Worm (Caenorhabditis elegans): ENCODE data around the gene utp-20.
A peak's percentile ranks its signal among the peaks of the same experiment; 100 is the strongest.

The utp-20 gene

ce11 chrII:6565077-6565476 is 28.9 kb downstream of the utp-20 start, which contains the start of gene mpz-3 (continued):
- TF ChIP-seq lin-38 (GFP tag; IDR thresholded peaks at IDR 0.05) (peak; percentile 69), R02D3.7 (tag; optimal IDR thresholded peaks at IDR 0.05) (no peak), ZK546.5 (tag; optimal IDR thresholded peaks at IDR 0.05) (no peak), aha-1 (tag) (peak; percentile 88), dmd-6 (GFP tag; IDR thresholded peaks at IDR 0.05) (no peak; the same call in 1 of the 2 replicates), hlh-30 (tag; optimal IDR thresholded peaks at IDR 0.05; ENCODE audit: insufficient read depth) (peak; percentile 26), nhr-25 (tag; optimal IDR thresholded peaks at IDR 0.05; ENCODE audit: borderline replicate concordance, insufficient read depth) (no peak), D1046.2 (GFP tag; IDR thresholded peaks at IDR 0.05) (no peak), dmd-8 (GFP tag; IDR thresholded peaks at IDR 0.05) (no peak), dve-1 (tag; optimal IDR thresholded peaks at IDR 0.05; ENCODE audit: insufficient read depth) (no peak), ama-1 (optimal IDR thresholded peaks at IDR 0.05) (no peak), aly-2 (tag; optimal IDR thresholded peaks at IDR 0.05) (no peak), F44E2.7 (GFP tag; IDR thresholded peaks at IDR 0.05) (peak; percentile 52; the same call in 1 of the 2 replicates), ztf-7 (tag; optimal IDR thresholded peaks at IDR 0.05) (peak; percentile 34), Y5F2A.4 (GFP tag; optimal IDR thresholded peaks at IDR 0.05) (no peak), unc-39 (tag; optimal IDR thresholded peaks at IDR 0.05) (no peak), lin-29 (GFP tag; IDR thresholded peaks at IDR 0.05) (no peak), Y75B8A.6 (GFP tag; IDR thresholded peaks at IDR 0.05) (no peak), tag-97 (GFP tag; IDR thresholded peaks at IDR 0.05) (no peak)

- no peak for TF ChIP-seq ces-1 (GFP tag; optimal IDR thresholded peaks at IDR 0.05)
- TF ChIP-seq lsy-2 (tag; optimal IDR thresholded peaks at IDR 0.05), result no peak
- TF ChIP-seq nhr-76 (tag; optimal IDR thresholded peaks at IDR 0.05), result no peak
- no peak for TF ChIP-seq ceh-28 (tag; optimal IDR thresholded peaks at IDR 0.05)
- TF ChIP-seq set-16 (GFP tag; IDR thresholded peaks at IDR 0.05), result no peak
- TF ChIP-seq snpc-1.2 (GFP tag; IDR thresholded peaks at IDR 0.05), result no peak
- TF ChIP-seq unc-130 (GFP tag; optimal IDR thresholded peaks at IDR 0.05), result no peak
- TF ChIP-seq hlh-30 (tag; optimal IDR thresholded peaks at IDR 0.05; ENCODE audit: insufficient read depth), result no peak
- no peak for TF ChIP-seq daf-19 (GFP tag; conservative IDR thresholded peaks at IDR 0.05)
- TF ChIP-seq T26A8.4 (GFP tag; IDR thresholded peaks at IDR 0.05), result no peak
- TF ChIP-seq egl-27 (tag; optimal IDR thresholded peaks at IDR 0.05), result no peak
- no peak for TF ChIP-seq pqm-1 (tag; optimal IDR thresholded peaks at IDR 0.05)
- no peak for TF ChIP-seq Y48G9A.11 (GFP tag; IDR thresholded peaks at IDR 0.05)
- TF ChIP-seq ztf-11 (tag; optimal IDR thresholded peaks at IDR 0.05), result no peak
Measured at ce11 chrII:6566628-6567180, 30.5 kb downstream of the utp-20 start, which contains the start of the genes F18C5.5 and F18C5.9. Gene F18C5.5, minus strand, starts transcription at chrII:6566728. Gene F18C5.9, plus strand, starts transcription at chrII:6567130.

- TF ChIP-seq ama-1 (optimal IDR thresholded peaks at IDR 0.05) (no peak), daf-12 (tag; optimal IDR thresholded peaks at IDR 0.05) (no peak), duxl-1 (tag; optimal IDR thresholded peaks at IDR 0.05; ENCODE audit: poor library complexity) (no peak), ztf-11 (tag; optimal IDR thresholded peaks at IDR 0.05) (no peak), ceh-62 (tag; optimal IDR thresholded peaks at IDR 0.05) (no peak), dmd-6 (GFP tag; IDR thresholded peaks at IDR 0.05) (no peak), saeg-2 (GFP tag; IDR thresholded peaks at IDR 0.05) (no peak), ceh-82 (tag; optimal IDR thresholded peaks at IDR 0.05) (no peak), spr-3 (GFP tag; optimal IDR thresholded peaks at IDR 0.05) (no peak), php-3 (GFP tag; IDR thresholded peaks at IDR 0.05) (no peak), lin-29 (GFP tag; IDR thresholded peaks at IDR 0.05) (no peak), cey-2 (tag; optimal IDR thresholded peaks at IDR 0.05; ENCODE audit: borderline replicate concordance, insufficient read depth) (no peak), lin-39 (tag; optimal IDR thresholded peaks at IDR 0.05) (no peak), zip-2 (tag; optimal IDR thresholded peaks at IDR 0.05) (no peak), zfp-2 (tag; optimal IDR thresholded peaks at IDR 0.05) (no peak)
Measured at ce11 chrII:6568707-6569106, 32.5 kb downstream of the utp-20 start, which contains the start of gene sra-27. Gene sra-27, plus strand, starts transcription at chrII:6569007.
